Worm (Caenorhabditis elegans) whole organism, L1 larva: ENCODE measurements around the gene C44B9.3.

Experiments used
- alr-1 ChIP-seq: fragments of 200-800 bp; sonication (Bioruptor generic); optimal IDR thresholded peaks from 2 replicates; lab custom pipeline; 2018; ENCODE audit warnings: borderline replicate concordance, mild to moderate bottlenecking, missing genetic modification characterization, missing compliant biosample characterization
- aly-2 ChIP-seq: fragments of 150-350 bp; optimal IDR thresholded peaks from 2 replicates; lab custom pipeline; 2014; ENCODE audit warnings: missing biosample characterization, missing genetic modification characterization
- elt-3 ChIP-seq, 6 experiments: fragments of 150-350 bp in 1 of 6; sonication (generic microtip); optimal IDR thresholded peaks; 2 replicates each; lab custom pipeline; 2017 to 2018; ENCODE audit warnings: missing biosample characterization in 6 of 6, missing genetic modification characterization in 6 of 6, inconsistent platforms in 1 of 6
- fos-1 ChIP-seq: fragments of 150-350 bp; optimal IDR thresholded peaks from 2 replicates; lab custom pipeline; 2014; ENCODE audit warnings: missing biosample characterization, missing genetic modification characterization
- hpl-2 ChIP-seq: fragments of 150-350 bp; optimal IDR thresholded peaks from 2 replicates; lab custom pipeline; 2014; ENCODE audit warnings: missing biosample characterization, missing genetic modification reagents, missing genetic modification characterization
- lin-13 ChIP-seq: fragments of 150-350 bp; optimal IDR thresholded peaks from 2 replicates; lab custom pipeline; 2014; ENCODE audit warnings: missing biosample characterization, missing genetic modification reagents, missing genetic modification characterization
- lir-3 ChIP-seq: sonication (generic microtip); optimal IDR thresholded peaks from 2 replicates; lab custom pipeline; 2016; ENCODE audit warnings: mild to moderate bottlenecking, missing genetic modification characterization, moderate library complexity, missing compliant biosample characterization; ENCODE audit not compliant: poor library complexity
- mab-9 ChIP-seq: fragments of 200-800 bp; sonication (Bioruptor generic); IDR thresholded peaks from 2 replicates; pipeline ENCODE4 v1.3.6; 2022; ENCODE audit warnings: missing genetic modification reagents, missing genetic modification characterization, missing compliant biosample characterization
- mdl-1 ChIP-seq, 2 experiments: fragments of 150-350 bp; optimal IDR thresholded peaks; 2 replicates each; lab custom pipeline; 2014 to 2017; ENCODE audit warnings: missing biosample characterization in 2 of 2, missing genetic modification characterization in 2 of 2, inconsistent platforms in 1 of 2
- nhr-76 ChIP-seq: sonication (generic microtip); optimal IDR thresholded peaks from 2 replicates; lab custom pipeline; 2017; ENCODE audit warnings: missing biosample characterization, missing genetic modification characterization
- nhr-77 ChIP-seq: fragments of 150-350 bp; optimal IDR thresholded peaks from 2 replicates; lab custom pipeline; 2014; ENCODE audit warnings: missing biosample characterization, missing genetic modification characterization
- skn-1 ChIP-seq: fragments of 150-350 bp; optimal IDR thresholded peaks from 2 replicates; lab custom pipeline; 2014; ENCODE audit warnings: missing biosample characterization, missing genetic modification characterization
- sox-4 ChIP-seq: sonication (generic microtip); optimal IDR thresholded peaks from 2 replicates; lab custom pipeline; 2016; ENCODE audit warnings: missing genetic modification characterization, missing compliant biosample characterization

- TF ChIP-seq mdl-1 (tag; optimal IDR thresholded peaks at IDR 0.05; lab: Kevin White, UChicago) (no peak), sox-4 (tag; lab: Kevin White, UChicago) (no peak), elt-3 (tag; optimal IDR thresholded peaks at IDR 0.05; lab: Kevin White, UChicago) (no peak), hpl-2 (GFP tag; lab: Kevin White, UChicago) (no peak), skn-1 (tag; lab: Kevin White, UChicago) (peak; percentile 5), fos-1 (tag; lab: Kevin White, UChicago) (no peak), lin-13 (GFP tag; lab: Kevin White, UChicago) (no peak), nhr-76 (tag; lab: Kevin White, UChicago) (no peak), aly-2 (no peak), mab-9 (GFP tag; lab: Robert Waterston, UW) (0 out of 2 replicates have a peak, but pooled peaks have one; percentile 11), nhr-77 (tag; lab: Kevin White, UChicago) (no peak), lir-3 (tag; lab: Kevin White, UChicago) (no peak), alr-1 (tag; lab: Kevin White, UChicago) (no peak)
Measured at ce11 chrIII:10855398-10855880, 24.5 kb downstream of the C44B9.3 start, which contains the start of gene Y39A1C.1.
